Worm (Caenorhabditis elegans): Measurements from ENCODE around the gene C24A3.2.

- no peak for TF ChIP-seq madf-9 (GFP tag; conservative IDR thresholded peaks at IDR 0.05)
- no peak for TF ChIP-seq lin-13 (GFP tag; optimal IDR thresholded peaks at IDR 0.05)
- TF ChIP-seq snpc-4 (tag; optimal IDR thresholded peaks at IDR 0.05), result no peak
- no peak for TF ChIP-seq dpl-1 (GFP tag; optimal IDR thresholded peaks at IDR 0.05)
- TF ChIP-seq mdl-1 (tag; optimal IDR thresholded peaks at IDR 0.05), result no peak
These were observed at the start of gene C24A3.2 for ce11 chrX:8997450-8998075.
